Fruit fly (Drosophila melanogaster) whole organism, pupa: Measurements from ENCODE around the gene CG42353.

ENCODE experiments used
- CG10348 ChIP-seq: fragments of 200-800 bp; sonication (Bioruptor generic); IDR thresholded peaks from 2 replicates; pipeline ENCODE4 v1.3.6; 2022; ENCODE audit warnings: missing biosample characterization, missing genetic modification characterization
- CG12605 ChIP-seq: fragments of 200-800 bp; sonication (Bioruptor generic); IDR thresholded peaks from 2 replicates; pipeline ENCODE4 v1.3.6; 2022; ENCODE audit warnings: missing biosample characterization, missing genetic modification characterization
- CG13204 ChIP-seq: fragments of 200-800 bp; sonication (Bioruptor generic); optimal IDR thresholded peaks from 2 replicates; lab custom pipeline; 2018; ENCODE audit warnings: missing biosample characterization, mild to moderate bottlenecking, missing genetic modification characterization, moderate library complexity
- CG14655 ChIP-seq: fragments of 200-800 bp; sonication (Bioruptor generic); optimal IDR thresholded peaks from 3 replicates; lab custom pipeline; 2017; ENCODE audit warnings: mild to moderate bottlenecking, missing biosample characterization, missing genetic modification reagents, missing genetic modification characterization
- CG15710 ChIP-seq: fragments of 200-800 bp; sonication (Bioruptor generic); optimal IDR thresholded peaks from 2 replicates; lab custom pipeline; 2018; ENCODE audit warnings: missing biosample characterization, mild to moderate bottlenecking, missing genetic modification characterization, moderate library complexity
- CG17806 ChIP-seq: fragments of 200-800 bp; sonication (Bioruptor generic); optimal IDR thresholded peaks from 2 replicates; lab custom pipeline; 2018; ENCODE audit warnings: missing biosample characterization, mild to moderate bottlenecking, missing genetic modification characterization, moderate library complexity
- CG32121 ChIP-seq: fragments of 200-800 bp; sonication (Bioruptor generic); IDR thresholded peaks from 2 replicates; pipeline ENCODE4 v1.3.6; 2022; ENCODE audit warnings: missing biosample characterization, missing genetic modification characterization
- CG34367 ChIP-seq: fragments of 200-800 bp; sonication (Bioruptor generic); optimal IDR thresholded peaks from 2 replicates; lab custom pipeline; 2018; ENCODE audit warnings: missing biosample characterization, mild to moderate bottlenecking, missing genetic modification characterization
- CG4496 ChIP-seq: fragments of 200-800 bp; sonication (Bioruptor generic); IDR thresholded peaks from 3 replicates; pipeline ENCODE4 v1.3.6; 2022; ENCODE audit warnings: missing biosample characterization, missing genetic modification characterization
- CG8159 ChIP-seq: fragments of 200-800 bp; sonication (Bioruptor generic); optimal IDR thresholded peaks from 3 replicates; lab custom pipeline; 2018; ENCODE audit warnings: missing biosample characterization, mild to moderate bottlenecking, missing genetic modification characterization, moderate library complexity
- CG8301 ChIP-seq: fragments of 200-800 bp; sonication (Bioruptor generic); optimal IDR thresholded peaks from 2 replicates; lab custom pipeline; 2018; ENCODE audit warnings: missing biosample characterization, mild to moderate bottlenecking, missing genetic modification characterization
- CG9948 ChIP-seq: fragments of 200-800 bp; sonication (Bioruptor generic); optimal IDR thresholded peaks from 2 replicates; lab custom pipeline; 2018; ENCODE audit warnings: missing biosample characterization, mild to moderate bottlenecking, missing genetic modification characterization, moderate library complexity
- D1 ChIP-seq: fragments of 200-800 bp; sonication (Bioruptor generic); optimal IDR thresholded peaks from 2 replicates; lab custom pipeline; 2018; ENCODE audit warnings: missing biosample characterization, mild to moderate bottlenecking, missing genetic modification characterization, moderate library complexity
- EcR ChIP-seq: fragments of 200-800 bp; sonication (Bioruptor generic); optimal IDR thresholded peaks from 3 replicates; lab custom pipeline; 2019; ENCODE audit warnings: missing biosample characterization, missing genetic modification characterization, mild to moderate bottlenecking, moderate library complexity, missing genetic modification reagents
- Ets98B ChIP-seq: fragments of 200-800 bp; sonication (Bioruptor generic); IDR thresholded peaks from 2 replicates; pipeline ENCODE4 v1.3.6; 2022; ENCODE audit warnings: missing biosample characterization, missing genetic modification characterization
- Pif1A ChIP-seq: fragments of 200-800 bp; sonication (Bioruptor generic); optimal IDR thresholded peaks from 3 replicates; lab custom pipeline; 2016; ENCODE audit warnings: missing biosample characterization, missing genetic modification characterization
- Pif1B ChIP-seq: fragments of 200-800 bp; sonication (Bioruptor generic); optimal IDR thresholded peaks from 3 replicates; lab custom pipeline; 2016; ENCODE audit warnings: missing biosample characterization, missing genetic modification characterization
- Snoo ChIP-seq: fragments of 200-800 bp; sonication (Bioruptor generic); optimal IDR thresholded peaks from 3 replicates; lab custom pipeline; 2017; ENCODE audit warnings: missing biosample characterization, mild to moderate bottlenecking, missing genetic modification characterization, inconsistent platforms
- fd96Ca ChIP-seq: fragments of 200-800 bp; sonication (Bioruptor generic); IDR thresholded peaks from 3 replicates; pipeline ENCODE4 v1.3.6; 2022; ENCODE audit warnings: missing biosample characterization, missing genetic modification characterization
- gl ChIP-seq: fragments of 200-800 bp; sonication (Bioruptor generic); optimal IDR thresholded peaks from 2 replicates; lab custom pipeline; 2018; ENCODE audit warnings: missing biosample characterization, mild to moderate bottlenecking, missing genetic modification characterization
- rn ChIP-seq: fragments of 200-800 bp; sonication (Bioruptor generic); IDR thresholded peaks from 2 replicates; pipeline ENCODE4 v1.3.6; 2022; ENCODE audit warnings: missing biosample characterization, missing genetic modification characterization

The CG42353 gene

dm6 chrX:16143012-16143411 lies 38.3 kb upstream of the CG42353 start:
- TF ChIP-seq CG14655 = peak; percentile 5
- peak; percentile 21 for TF ChIP-seq CG8159
- TF ChIP-seq gl (tag; lab: Kevin White, UChicago) = no peak
- TF ChIP-seq CG9948 (tag; lab: Kevin White, UChicago) = peak; percentile 22
- TF ChIP-seq, all 21 proteins: peak for 3

DNA sequence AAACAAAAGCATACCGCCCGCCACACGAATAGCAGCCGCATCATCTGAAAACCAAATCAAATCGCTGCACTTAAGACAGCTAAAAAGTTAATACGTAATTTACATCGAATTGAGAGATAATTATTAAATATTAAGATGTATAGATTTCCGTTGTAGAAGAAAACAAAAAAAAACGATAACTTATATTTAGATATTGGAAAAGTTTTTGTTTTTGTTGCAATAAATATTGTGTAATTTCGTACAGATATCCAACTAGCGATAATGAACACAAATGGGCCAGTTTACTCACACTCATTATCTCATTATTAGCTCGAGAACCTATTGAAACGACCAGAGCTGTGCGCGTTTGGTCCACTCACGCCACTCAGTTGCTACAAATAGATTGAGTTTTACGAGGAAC lies 35.9 kb upstream of the CG42353 start:
- no peak for TF ChIP-seq D1 (tag; lab: Kevin White, UChicago)
- no peak for TF ChIP-seq fd96Ca (GFP tag; lab: Robert Waterston, UW)
- TF ChIP-seq Pif1A (GFP tag; lab: Kevin White, UChicago) = peak; percentile 29
- no peak for TF ChIP-seq rn (GFP tag; lab: Robert Waterston, UW)
- TF ChIP-seq CG8301 (tag; lab: Kevin White, UChicago) = peak; percentile 52
- TF ChIP-seq gl (tag; lab: Kevin White, UChicago) = no peak
- TF ChIP-seq EcR (GFP tag; lab: Kevin White, UChicago) = no peak
- TF ChIP-seq CG13204 (GFP tag; lab: Kevin White, UChicago) = peak; percentile 22
- TF ChIP-seq CG8159 = peak; percentile 77
- peak; percentile 55 for TF ChIP-seq CG17806 (tag; lab: Kevin White, UChicago)
- TF ChIP-seq CG32121 (GFP tag; lab: Robert Waterston, UW) = no peak
- TF ChIP-seq CG15710 (tag; lab: Kevin White, UChicago) = peak; percentile 64
- peak; percentile 80 for TF ChIP-seq CG14655
- no peak for TF ChIP-seq Snoo (tag; lab: Kevin White, UChicago)
- TF ChIP-seq CG34367 (tag; lab: Kevin White, UChicago) = peak; percentile 60
- TF ChIP-seq Ets98B = no peak
- TF ChIP-seq CG12605 = no peak
- TF ChIP-seq CG10348 = no peak
- TF ChIP-seq CG9948 (tag; lab: Kevin White, UChicago) = peak; percentile 67
- peak; percentile 33 for TF ChIP-seq Pif1B
- no peak for TF ChIP-seq CG4496

DNA sequence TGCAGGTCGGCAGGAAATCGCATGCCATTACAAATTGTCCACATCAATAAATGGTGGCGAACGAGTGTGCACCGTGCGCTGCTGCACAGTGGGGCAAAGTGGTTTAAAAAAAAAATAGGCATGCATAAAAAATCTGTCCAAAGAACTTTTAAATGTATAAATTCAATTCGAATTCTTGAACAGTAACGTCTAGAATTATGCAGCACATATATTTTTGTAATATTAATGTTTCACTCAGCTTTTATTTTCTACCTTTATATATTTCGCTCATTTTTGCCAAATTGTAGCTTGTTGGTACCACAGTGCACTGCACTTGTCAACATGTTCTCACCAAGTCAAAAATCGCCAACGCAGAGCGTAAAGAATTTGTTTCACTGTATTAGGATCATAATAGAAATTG lies 34.3 kb upstream of the CG42353 start:
- TF ChIP-seq CG14655 = peak; percentile 39
- TF ChIP-seq CG8301 (tag; lab: Kevin White, UChicago) = peak; percentile 15
- TF ChIP-seq D1 (tag; lab: Kevin White, UChicago) = no peak
- peak; percentile 36 for TF ChIP-seq CG8159
- TF ChIP-seq CG4496 = peak; percentile 35; the same call in 1 of the 3 replicates
- peak; percentile 22 for TF ChIP-seq Pif1A (GFP tag; lab: Kevin White, UChicago)
- TF ChIP-seq EcR (GFP tag; lab: Kevin White, UChicago) = no peak
- no peak for TF ChIP-seq CG10348
- TF ChIP-seq CG34367 (tag; lab: Kevin White, UChicago) = no peak
- peak; percentile 16 for TF ChIP-seq CG15710 (tag; lab: Kevin White, UChicago)
- no peak for TF ChIP-seq CG13204 (GFP tag; lab: Kevin White, UChicago)
- TF ChIP-seq Pif1B = peak; percentile 20
- TF ChIP-seq Snoo (tag; lab: Kevin White, UChicago) = no peak
- TF ChIP-seq CG12605 = no peak
- TF ChIP-seq CG32121 (GFP tag; lab: Robert Waterston, UW) = 0 out of 2 replicates have a peak, but pooled peaks have one; percentile 9
- peak; percentile 42 for TF ChIP-seq CG17806 (tag; lab: Kevin White, UChicago)
- TF ChIP-seq Ets98B = 0 out of 2 replicates have a peak, but pooled peaks have one; percentile 24
- peak; percentile 43 for TF ChIP-seq CG9948 (tag; lab: Kevin White, UChicago)

dm6 chrX:16135920-16136319 lies 31.2 kb upstream of the CG42353 start:
- TF ChIP-seq CG34367 (tag; lab: Kevin White, UChicago) (no peak), rn (GFP tag; lab: Robert Waterston, UW) (no peak)

DNA sequence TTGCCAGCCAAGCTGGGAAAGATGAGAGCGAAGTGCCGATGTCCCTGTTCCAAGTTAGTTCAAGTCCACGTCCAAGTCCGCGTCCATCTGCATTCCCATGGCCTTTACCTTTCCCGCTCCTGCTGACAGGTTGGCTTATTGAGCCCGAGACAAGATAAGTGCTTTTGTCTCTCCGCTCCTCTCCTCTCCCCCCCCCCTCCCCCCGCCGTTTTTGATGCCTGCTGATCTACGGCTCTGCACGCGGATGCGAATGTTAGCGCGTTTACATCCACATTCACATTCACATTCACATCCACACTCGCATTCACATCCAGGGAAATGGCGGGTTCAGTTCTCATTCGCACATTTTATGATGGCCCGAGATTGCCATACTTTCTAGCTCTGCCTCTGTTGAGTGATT lies 30.6 kb upstream of the CG42353 start:
- no peak for TF ChIP-seq fd96Ca (GFP tag; lab: Robert Waterston, UW)
- no peak for TF ChIP-seq CG12605
- no peak for TF ChIP-seq Snoo (tag; lab: Kevin White, UChicago)
- no peak for TF ChIP-seq rn (GFP tag; lab: Robert Waterston, UW)
- no peak for TF ChIP-seq CG8301 (tag; lab: Kevin White, UChicago)
- no peak for TF ChIP-seq CG34367 (tag; lab: Kevin White, UChicago)
- TF ChIP-seq CG8159 = no peak
- TF ChIP-seq D1 (tag; lab: Kevin White, UChicago) = no peak
- no peak for TF ChIP-seq CG15710 (tag; lab: Kevin White, UChicago)
- no peak for TF ChIP-seq CG13204 (GFP tag; lab: Kevin White, UChicago)
- TF ChIP-seq Pif1A (GFP tag; lab: Kevin White, UChicago) = no peak
- TF ChIP-seq Pif1B = no peak
- TF ChIP-seq CG10348 = no peak
- TF ChIP-seq CG17806 (tag; lab: Kevin White, UChicago) = no peak
- no peak for TF ChIP-seq Ets98B
- TF ChIP-seq CG14655 = no peak

DNA sequence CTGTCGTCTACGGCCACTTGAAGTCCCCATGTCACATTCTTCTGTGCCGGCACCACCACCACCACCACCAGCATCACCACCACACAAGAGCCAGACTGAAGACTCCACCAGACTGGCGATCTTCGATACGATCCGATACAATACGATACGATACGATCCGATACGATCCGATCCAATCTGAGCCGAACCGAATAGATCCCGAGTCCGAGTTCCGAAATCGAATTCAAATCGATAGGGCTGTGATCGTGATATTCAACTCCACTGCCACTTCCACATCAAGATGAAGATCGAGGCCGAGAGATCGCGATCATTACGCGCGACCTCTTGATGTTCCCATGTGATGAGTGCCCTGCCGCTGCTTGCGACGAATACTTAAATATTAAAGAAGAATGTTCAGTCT lies 19.5 kb upstream of the CG42353 start:
- TF ChIP-seq CG14655 (no peak), Ets98B (no peak), Snoo (tag; lab: Kevin White, UChicago) (no peak), CG32121 (GFP tag; lab: Robert Waterston, UW) (no peak)

- TF ChIP-seq CG8159 (peak; percentile 8), EcR (GFP tag; lab: Kevin White, UChicago) (no peak)
These were observed 6.9 kb upstream of the CG42353 start for dm6 chrX:16111655-16112054.
